Worm (Caenorhabditis elegans) whole organism, young adult: ENCODE results near the gene fbxb-38.
A peak's percentile ranks its signal among the peaks of the same experiment; 100 is the strongest.

Source experiments
- C17E4.6 ChIP-seq: fragments of 200-800 bp; sonication (Bioruptor generic); IDR thresholded peaks from 2 replicates; pipeline ENCODE4 v1.3.6; 2022; ENCODE audit warnings: missing genetic modification reagents, missing genetic modification characterization, missing compliant biosample characterization
- D2030.7 ChIP-seq: fragments of 200-800 bp; sonication (Bioruptor generic); IDR thresholded peaks from 2 replicates; pipeline ENCODE4 v1.3.6; 2022; ENCODE audit warnings: missing genetic modification reagents, missing genetic modification characterization, missing compliant biosample characterization
- F22D6.2 ChIP-seq: sonication (generic microtip); optimal IDR thresholded peaks from 2 replicates; lab custom pipeline; 2016; ENCODE audit warnings: mild to moderate bottlenecking, missing genetic modification characterization, missing compliant biosample characterization
- F52B5.7 ChIP-seq: sonication (generic microtip); optimal IDR thresholded peaks from 2 replicates; lab custom pipeline; 2016; ENCODE audit warnings: mild to moderate bottlenecking, missing genetic modification characterization, missing compliant biosample characterization
- F57C9.4 ChIP-seq: sonication (generic microtip); optimal IDR thresholded peaks from 2 replicates; lab custom pipeline; 2017; ENCODE audit warnings: mild to moderate bottlenecking, missing genetic modification characterization, missing compliant biosample characterization
- T26A5.8 ChIP-seq: sonication (generic microtip); optimal IDR thresholded peaks from 2 replicates; lab custom pipeline; 2016; ENCODE audit warnings: missing genetic modification characterization, missing compliant biosample characterization
- Y67H2A.10 ChIP-seq: fragments of 200-800 bp; sonication (Bioruptor generic); conservative IDR thresholded peaks from 2 replicates; pipeline ENCODE4 v1.3.6; 2022; ENCODE audit warnings: missing genetic modification reagents, missing genetic modification characterization, missing compliant biosample characterization
- Y79H2A.3 ChIP-seq: fragments of 200-800 bp; sonication (Bioruptor generic); conservative IDR thresholded peaks from 2 replicates; pipeline ENCODE4 v1.3.6; 2022; ENCODE audit warnings: missing genetic modification reagents, missing genetic modification characterization, missing compliant biosample characterization
- ZK185.1 ChIP-seq: sonication (generic microtip); optimal IDR thresholded peaks from 2 replicates; lab custom pipeline; 2016; ENCODE audit warnings: mild to moderate bottlenecking, missing genetic modification characterization, missing compliant biosample characterization; ENCODE audit not compliant: poor library complexity, severe bottlenecking
- attf-3 ChIP-seq: fragments of 200-800 bp; sonication (Bioruptor generic); conservative IDR thresholded peaks from 2 replicates; pipeline ENCODE4 v1.3.6; 2022; ENCODE audit warnings: missing genetic modification reagents, missing genetic modification characterization, missing compliant biosample characterization
- attf-5 ChIP-seq: fragments of 200-800 bp; sonication (Bioruptor generic); optimal IDR thresholded peaks from 2 replicates; lab custom pipeline; 2018; ENCODE audit warnings: mild to moderate bottlenecking, missing genetic modification characterization, missing compliant biosample characterization
- ccch-3 ChIP-seq: fragments of 200-800 bp; sonication (Bioruptor generic); optimal IDR thresholded peaks from 2 replicates; lab custom pipeline; 2018; ENCODE audit warnings: mild to moderate bottlenecking, missing genetic modification characterization, missing compliant biosample characterization
- ceh-58 ChIP-seq: fragments of 200-800 bp; sonication (Bioruptor generic); IDR thresholded peaks from 2 replicates; pipeline ENCODE4 v1.3.6; 2022; ENCODE audit warnings: missing genetic modification characterization, missing compliant biosample characterization
- egl-18 ChIP-seq: fragments of 200-800 bp; sonication (Bioruptor generic); IDR thresholded peaks from 2 replicates; pipeline ENCODE4 v1.3.6; 2022; ENCODE audit warnings: missing genetic modification reagents, missing genetic modification characterization, missing compliant biosample characterization
- egl-44 ChIP-seq: fragments of 200-800 bp; sonication (Bioruptor generic); IDR thresholded peaks from 2 replicates; pipeline ENCODE4 v1.3.6; 2022; ENCODE audit warnings: missing genetic modification reagents, missing genetic modification characterization, missing compliant biosample characterization
- ekl-4 ChIP-seq: fragments of 200-800 bp; sonication (Bioruptor generic); IDR thresholded peaks from 2 replicates; pipeline ENCODE4 v1.3.6; 2022; ENCODE audit warnings: missing genetic modification reagents, missing genetic modification characterization, missing compliant biosample characterization
- fkh-3 ChIP-seq: sonication (generic microtip); optimal IDR thresholded peaks from 2 replicates; lab custom pipeline; 2016; ENCODE audit warnings: mild to moderate bottlenecking, missing genetic modification characterization, missing compliant biosample characterization
- gei-17 ChIP-seq: fragments of 200-800 bp; sonication (Bioruptor generic); optimal IDR thresholded peaks from 2 replicates; lab custom pipeline; 2018; ENCODE audit warnings: mild to moderate bottlenecking, missing genetic modification characterization, missing compliant biosample characterization
- hmg-1.2 ChIP-seq: fragments of 200-800 bp; sonication (Bioruptor generic); IDR thresholded peaks from 2 replicates; pipeline ENCODE4 v1.3.6; 2022; ENCODE audit warnings: missing genetic modification reagents, missing genetic modification characterization, missing compliant biosample characterization
- hrde-1 ChIP-seq: sonication (generic microtip); optimal IDR thresholded peaks from 2 replicates; lab custom pipeline; 2016; ENCODE audit warnings: missing genetic modification characterization, mild to moderate bottlenecking, missing compliant biosample characterization, moderate library complexity, missing genotype, missing genetic modification reagents, borderline replicate concordance
- hsf-1 ChIP-seq: fragments of 200-800 bp; sonication (Bioruptor generic); IDR thresholded peaks from 2 replicates; pipeline ENCODE4 v1.3.6; 2022; ENCODE audit warnings: missing genetic modification reagents, missing genetic modification characterization, missing compliant biosample characterization
- lin-54 ChIP-seq: fragments of 200-800 bp; sonication (Bioruptor generic); optimal IDR thresholded peaks from 2 replicates; lab custom pipeline; 2018; ENCODE audit warnings: mild to moderate bottlenecking, missing genetic modification characterization, missing compliant biosample characterization
- lir-1 ChIP-seq: fragments of 200-800 bp; sonication (Bioruptor generic); conservative IDR thresholded peaks from 2 replicates; pipeline ENCODE4 v1.3.6; 2022; ENCODE audit warnings: missing genetic modification reagents, missing genetic modification characterization, missing compliant biosample characterization
- mcd-1 ChIP-seq: fragments of 200-800 bp; sonication (Bioruptor generic); IDR thresholded peaks from 2 replicates; pipeline ENCODE4 v1.3.6; 2022; ENCODE audit warnings: missing genetic modification reagents, missing genetic modification characterization, missing compliant biosample characterization
- nfyb-1 ChIP-seq: fragments of 200-800 bp; sonication (Bioruptor generic); IDR thresholded peaks from 2 replicates; pipeline ENCODE4 v1.3.6; 2022; ENCODE audit warnings: missing genetic modification reagents, missing genetic modification characterization, missing compliant biosample characterization
- rpc-1 ChIP-seq, 2 experiments: fragments of 150-350 bp in 1 of 2; sonication (generic microtip) in 1 of 2; optimal IDR thresholded peaks; 2 replicates each; lab custom pipeline; 2014 to 2018; ENCODE audit warnings: missing biosample characterization in 1 of 2, missing genetic modification characterization in 1 of 2, missing genetic modification reagents in 1 of 2, missing genotype in 1 of 2
- sdz-38 ChIP-seq: sonication (generic microtip); optimal IDR thresholded peaks from 2 replicates; lab custom pipeline; 2016; ENCODE audit warnings: missing genotype, missing genetic modification characterization, missing compliant biosample characterization
- snpc-4 ChIP-seq, 5 experiments: fragments of 150-350 bp in 1 of 5; sonication (generic microtip) in 4 of 5; optimal IDR thresholded peaks; 2 replicates each; lab custom pipeline; 2014 to 2018; ENCODE audit warnings: missing genetic modification characterization in 5 of 5, missing biosample characterization in 3 of 5, antibody characterized with exemption in 2 of 5, mild to moderate bottlenecking in 2 of 5, missing compliant biosample characterization in 2 of 5, missing genotype in 2 of 5, moderate library complexity in 2 of 5, missing genetic modification reagents in 1 of 5
- zfh-2 ChIP-seq: fragments of 200-800 bp; sonication (Bioruptor generic); conservative IDR thresholded peaks from 2 replicates; pipeline ENCODE4 v1.3.6; 2022; ENCODE audit warnings: missing genetic modification reagents, missing genetic modification characterization, missing compliant biosample characterization
- ztf-26 ChIP-seq: sonication (generic microtip); optimal IDR thresholded peaks from 2 replicates; lab custom pipeline; 2017; ENCODE audit warnings: missing genetic modification characterization, missing compliant biosample characterization
- ztf-3 ChIP-seq: fragments of 200-800 bp; sonication (Bioruptor generic); optimal IDR thresholded peaks from 2 replicates; lab custom pipeline; 2018; ENCODE audit warnings: mild to moderate bottlenecking, missing genetic modification characterization, missing compliant biosample characterization

The fbxb-38 gene

ce11 chrII:2168374-2168773 is at the start of gene fbxb-38:
TSS of gene fbxb-38 (minus strand) at chrII:2168763.
- TF ChIP-seq attf-3 (GFP tag; lab: Robert Waterston, UW) (no peak), Y79H2A.3 (no peak), attf-5 (no peak), lir-1 (GFP tag; lab: Robert Waterston, UW) (no peak), gei-17 (GFP tag; lab: Kevin White, UChicago) (no peak), ceh-58 (GFP tag; lab: Robert Waterston, UW) (no peak), ztf-26 (tag; lab: Kevin White, UChicago) (no peak), hsf-1 (no peak), egl-18 (GFP tag; lab: Robert Waterston, UW) (no peak), egl-44 (no peak), lin-54 (GFP tag; lab: Kevin White, UChicago) (no peak), snpc-4 (GFP tag; optimal IDR thresholded peaks at IDR 0.05; lab: Kevin White, UChicago) (no peak), snpc-4 (tag; optimal IDR thresholded peaks at IDR 0.05; lab: Kevin White, UChicago) (no peak), F22D6.2 (tag; lab: Kevin White, UChicago) (no peak), C17E4.6 (no peak)

- 0 out of 2 replicates have a peak, but pooled peaks have one; percentile 17 for TF ChIP-seq zfh-2 (GFP tag; lab: Robert Waterston, UW)
- TF ChIP-seq snpc-4 (GFP tag; optimal IDR thresholded peaks at IDR 0.05; lab: Kevin White, UChicago), result no peak
- peak in 1 of 4 experiments; percentile 53 for TF ChIP-seq snpc-4 (tag; optimal IDR thresholded peaks at IDR 0.05; lab: Kevin White, UChicago)
- peak; percentile 32; the same call in 1 of the 2 replicates for TF ChIP-seq hmg-1.2 (GFP tag; lab: Robert Waterston, UW)
- peak; percentile 25; the same call in 1 of the 2 replicates for TF ChIP-seq mcd-1 (GFP tag; lab: Robert Waterston, UW)
- TF ChIP-seq ccch-3, result no peak
Observed at ce11 chrII:2216940-2217664, 48.5 kb upstream of the fbxb-38 start.

DNA sequence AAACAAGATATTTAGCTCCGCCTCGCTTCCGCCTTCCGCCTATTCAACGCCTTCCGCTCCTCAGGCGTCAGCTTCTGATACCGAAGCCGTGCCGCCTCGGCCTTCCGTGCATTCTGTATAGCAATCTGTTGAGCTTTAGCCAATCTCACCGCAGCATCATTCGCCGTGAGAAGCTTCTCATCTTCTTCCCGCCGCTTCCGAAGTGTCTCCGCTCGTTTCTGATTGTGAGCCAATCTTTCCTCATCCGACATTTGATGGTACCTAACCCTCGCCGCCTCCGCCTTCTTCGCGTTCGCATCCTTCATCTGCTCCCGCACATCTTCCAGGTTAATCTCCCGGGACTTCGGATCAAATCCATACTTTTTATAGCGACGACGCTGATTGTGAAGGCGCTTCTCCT is 46.9 kb upstream of the fbxb-38 start:
- TF ChIP-seq Y67H2A.10 (GFP tag; lab: Robert Waterston, UW) (no peak), ZK185.1 (tag; lab: Kevin White, UChicago) (no peak), sdz-38 (tag; lab: Kevin White, UChicago) (no peak), fkh-3 (tag; lab: Kevin White, UChicago) (no peak), gei-17 (GFP tag; lab: Kevin White, UChicago) (no peak), hrde-1 (tag; lab: Kevin White, UChicago) (no peak), ztf-3 (GFP tag; lab: Kevin White, UChicago) (no peak), zfh-2 (GFP tag; lab: Robert Waterston, UW) (peak; percentile 71), F57C9.4 (tag; lab: Kevin White, UChicago) (no peak)
- TF ChIP-seq, all 124 proteins: peak for 1

DNA sequence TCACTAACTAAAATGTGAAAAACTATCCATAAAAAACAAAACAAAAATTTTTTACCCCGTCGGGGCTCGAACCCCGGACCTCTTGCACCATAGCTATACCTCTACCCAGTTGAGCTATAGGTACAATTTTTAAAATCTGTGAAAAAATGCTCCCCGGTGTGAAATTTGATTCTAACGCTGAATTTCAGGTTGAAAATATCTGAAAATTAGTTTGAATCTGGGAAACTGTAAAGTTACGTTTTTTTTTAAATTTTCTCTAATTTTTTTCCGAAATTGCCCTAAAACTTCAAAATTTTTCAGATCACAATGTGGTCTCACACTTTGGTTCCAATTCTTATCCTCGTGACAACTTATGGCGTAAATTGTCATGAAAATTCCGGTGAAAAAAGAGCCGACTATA is 39.2 kb upstream of the fbxb-38 start, which contains the start of gene Y59C2A.1:
TSS of gene Y59C2A.1 (plus strand) at position 301 of the 400 bp plus-strand sequence.
- TF ChIP-seq nfyb-1 (no peak), ekl-4 (GFP tag; lab: Robert Waterston, UW) (no peak), ccch-3 (no peak), rpc-1 (optimal IDR thresholded peaks at IDR 0.05; lab: Kevin White, UChicago) (no peak), rpc-1 (tag; optimal IDR thresholded peaks at IDR 0.05; lab: Kevin White, UChicago) (peak; percentile 23), D2030.7 (no peak), T26A5.8 (tag; lab: Kevin White, UChicago) (no peak), F52B5.7 (no peak)
